Worm (Caenorhabditis elegans): ENCODE data around the gene F55A11.6.

The F55A11.6 gene

DNA sequence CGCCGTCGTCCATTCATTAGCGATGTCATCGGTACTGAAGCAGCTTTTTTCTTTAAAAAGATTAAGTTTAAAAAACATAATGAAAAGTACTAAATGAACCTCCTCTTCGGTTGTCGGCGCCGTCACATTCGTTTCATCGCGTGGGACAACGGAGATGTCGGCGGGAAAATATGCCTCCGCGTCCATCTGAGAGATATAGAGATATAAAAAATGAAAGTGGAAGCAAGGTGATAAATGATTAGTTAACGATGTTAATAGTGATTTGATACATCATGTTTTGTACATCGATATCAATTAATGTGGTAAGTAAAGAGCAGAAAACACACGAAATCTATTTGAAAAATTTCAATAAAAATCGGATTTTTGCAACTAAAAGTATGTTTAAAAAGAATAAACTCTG, 10.6 kb downstream of the F55A11.6 start, which contains the start of gene F55A11.7:
TSS of gene F55A11.7 (minus strand) at position 186 of the 400 bp plus-strand sequence.
- TF ChIP-seq hmbx-1 (tag; optimal IDR thresholded peaks at IDR 0.05) (no peak), ceh-13 (GFP tag; optimal IDR thresholded peaks at IDR 0.05) (no peak), ceh-36 (tag; optimal IDR thresholded peaks at IDR 0.05) (no peak), ets-7 (tag; optimal IDR thresholded peaks at IDR 0.05) (no peak), tra-4 (tag; optimal IDR thresholded peaks at IDR 0.05) (no peak), sea-1 (GFP tag; conservative IDR thresholded peaks at IDR 0.05) (no peak), tbx-37 (GFP tag; conservative IDR thresholded peaks at IDR 0.05) (no peak), F13C5.2 (tag; optimal IDR thresholded peaks at IDR 0.05) (no peak), B0310.2 (tag; optimal IDR thresholded peaks at IDR 0.05) (no peak)

DNA sequence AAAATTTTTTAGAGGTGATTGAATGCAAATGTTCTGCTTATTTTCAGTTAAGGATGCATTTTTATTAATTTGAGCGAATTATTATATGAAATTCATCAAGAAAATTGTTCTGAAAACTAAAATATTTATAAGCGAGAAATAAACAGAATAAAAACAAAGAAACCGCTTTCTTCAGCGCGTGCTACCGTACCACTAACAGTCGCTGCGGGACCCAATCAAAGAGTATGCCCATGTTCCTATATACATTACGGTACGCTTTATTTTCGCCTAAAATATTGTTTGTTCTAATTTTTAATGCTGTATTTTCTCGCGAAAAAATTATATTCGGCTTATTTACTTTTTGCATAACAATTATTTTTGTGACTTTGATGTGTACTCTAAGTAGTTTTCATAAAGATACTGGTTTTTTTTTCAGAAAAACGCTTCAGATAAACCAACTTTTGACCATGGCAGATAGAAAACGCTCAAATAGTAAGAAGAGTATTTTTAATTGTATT, 11.2 kb downstream of the F55A11.6 start, which contains the start of gene F55A11.8:
TSS of gene F55A11.8 (plus strand) at position 447 of the 497 bp plus-strand sequence.
- no peak for TF ChIP-seq ceh-36 (tag; optimal IDR thresholded peaks at IDR 0.05)
- no peak for TF ChIP-seq ets-7 (tag; optimal IDR thresholded peaks at IDR 0.05)
- no peak for TF ChIP-seq ama-1 (optimal IDR thresholded peaks at IDR 0.05)
- no peak for TF ChIP-seq ceh-13 (GFP tag; optimal IDR thresholded peaks at IDR 0.05)
- no peak for TF ChIP-seq B0310.2 (tag; optimal IDR thresholded peaks at IDR 0.05)
- TF ChIP-seq flt-1 (GFP tag; IDR thresholded peaks at IDR 0.05) = no peak
- TF ChIP-seq sea-1 (GFP tag; conservative IDR thresholded peaks at IDR 0.05) = no peak
- no peak for TF ChIP-seq pes-1 (GFP tag; IDR thresholded peaks at IDR 0.05)
- TF ChIP-seq F13C5.2 (tag; optimal IDR thresholded peaks at IDR 0.05) = no peak
- no peak for TF ChIP-seq hmg-4 (GFP tag; optimal IDR thresholded peaks at IDR 0.05)

ce11 chrV:11789474-11789873, 12.8 kb downstream of the F55A11.6 start, which contains the start of gene D2023.1:
TSS of gene D2023.1 (plus strand) at chrV:11789550.
- TF ChIP-seq ama-1 (optimal IDR thresholded peaks at IDR 0.05) (no peak), sea-1 (GFP tag; conservative IDR thresholded peaks at IDR 0.05) (no peak), hnd-1 (tag; optimal IDR thresholded peaks at IDR 0.05) (no peak), flt-1 (GFP tag; IDR thresholded peaks at IDR 0.05) (no peak), ceh-36 (tag; optimal IDR thresholded peaks at IDR 0.05) (no peak), ets-7 (tag; optimal IDR thresholded peaks at IDR 0.05) (no peak), hmg-4 (GFP tag; optimal IDR thresholded peaks at IDR 0.05) (no peak), B0310.2 (tag; optimal IDR thresholded peaks at IDR 0.05) (no peak), tbx-11 (GFP tag; IDR thresholded peaks at IDR 0.05) (no peak), scrt-1 (GFP tag; IDR thresholded peaks at IDR 0.05) (no peak)

DNA sequence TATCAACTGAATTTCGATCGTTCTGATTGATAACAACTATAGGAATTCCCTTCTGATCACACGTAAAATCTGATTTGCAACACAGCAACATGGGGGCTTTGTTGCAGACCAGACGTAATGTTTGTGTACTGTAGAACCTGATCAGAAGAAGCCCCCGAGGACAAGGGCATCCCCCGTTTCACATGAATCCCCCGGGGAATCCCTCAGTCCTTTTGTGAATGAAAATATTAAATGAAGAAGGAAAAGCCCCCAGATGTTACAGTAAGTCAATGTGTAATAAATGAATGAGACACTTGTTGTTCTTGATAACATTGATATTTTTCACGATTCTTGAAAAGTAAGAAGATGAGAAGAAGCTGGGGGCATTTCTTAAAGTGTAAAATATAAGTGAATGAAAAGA, 17.5 kb downstream of the F55A11.6 start:
- TF ChIP-seq flt-1 (GFP tag; IDR thresholded peaks at IDR 0.05) = no peak
- TF ChIP-seq tbx-37 (GFP tag; conservative IDR thresholded peaks at IDR 0.05) = no peak
- TF ChIP-seq hnd-1 (tag; optimal IDR thresholded peaks at IDR 0.05) = no peak
- TF ChIP-seq B0310.2 (tag; optimal IDR thresholded peaks at IDR 0.05) = no peak
- no peak for TF ChIP-seq hmg-4 (GFP tag; optimal IDR thresholded peaks at IDR 0.05)
- no peak for TF ChIP-seq ets-7 (tag; optimal IDR thresholded peaks at IDR 0.05)
- TF ChIP-seq ceh-13 (GFP tag; optimal IDR thresholded peaks at IDR 0.05) = no peak
- no peak for TF ChIP-seq hmbx-1 (tag; optimal IDR thresholded peaks at IDR 0.05)
- TF ChIP-seq ceh-36 (tag; optimal IDR thresholded peaks at IDR 0.05) = no peak
- TF ChIP-seq aly-1 (tag; optimal IDR thresholded peaks at IDR 0.05) = no peak
- no peak for TF ChIP-seq pes-1 (GFP tag; IDR thresholded peaks at IDR 0.05)
- no peak for TF ChIP-seq ama-1 (optimal IDR thresholded peaks at IDR 0.05)
- TF ChIP-seq tra-4 (tag; optimal IDR thresholded peaks at IDR 0.05) = no peak

DNA sequence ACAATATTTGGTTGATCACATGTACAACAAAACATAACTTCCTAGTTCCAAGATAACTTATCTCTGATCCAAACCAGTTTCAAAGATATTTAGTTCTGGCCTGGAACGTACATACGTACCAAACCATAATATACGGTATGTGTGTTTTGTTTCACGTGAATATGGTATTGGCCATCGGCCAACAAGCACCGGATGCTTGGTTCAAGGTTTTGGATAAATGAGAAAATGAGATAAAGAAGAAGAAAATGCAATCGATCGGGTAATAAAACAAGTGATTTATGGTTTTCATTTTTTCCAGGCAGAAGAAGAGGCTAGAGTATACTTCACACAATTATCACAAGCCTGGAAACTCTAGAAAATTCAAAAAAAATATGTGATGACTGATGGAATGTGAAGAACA, 18.7 kb downstream of the F55A11.6 start:
- TF ChIP-seq ceh-36 (tag; optimal IDR thresholded peaks at IDR 0.05) (no peak), aly-1 (tag; optimal IDR thresholded peaks at IDR 0.05) (no peak), hmbx-1 (tag; optimal IDR thresholded peaks at IDR 0.05) (no peak), tbx-11 (GFP tag; IDR thresholded peaks at IDR 0.05) (no peak), tra-4 (tag; optimal IDR thresholded peaks at IDR 0.05) (no peak), hmg-4 (GFP tag; optimal IDR thresholded peaks at IDR 0.05) (no peak), scrt-1 (GFP tag; IDR thresholded peaks at IDR 0.05) (no peak), B0310.2 (tag; optimal IDR thresholded peaks at IDR 0.05) (no peak), pes-1 (GFP tag; IDR thresholded peaks at IDR 0.05) (no peak), tbx-37 (GFP tag; conservative IDR thresholded peaks at IDR 0.05) (no peak), ets-7 (tag; optimal IDR thresholded peaks at IDR 0.05) (no peak), sea-1 (GFP tag; conservative IDR thresholded peaks at IDR 0.05) (no peak), flt-1 (GFP tag; IDR thresholded peaks at IDR 0.05) (no peak), F13C5.2 (tag; optimal IDR thresholded peaks at IDR 0.05) (no peak), ama-1 (optimal IDR thresholded peaks at IDR 0.05) (no peak), ceh-13 (GFP tag; optimal IDR thresholded peaks at IDR 0.05) (no peak), hnd-1 (tag; optimal IDR thresholded peaks at IDR 0.05) (no peak)

DNA sequence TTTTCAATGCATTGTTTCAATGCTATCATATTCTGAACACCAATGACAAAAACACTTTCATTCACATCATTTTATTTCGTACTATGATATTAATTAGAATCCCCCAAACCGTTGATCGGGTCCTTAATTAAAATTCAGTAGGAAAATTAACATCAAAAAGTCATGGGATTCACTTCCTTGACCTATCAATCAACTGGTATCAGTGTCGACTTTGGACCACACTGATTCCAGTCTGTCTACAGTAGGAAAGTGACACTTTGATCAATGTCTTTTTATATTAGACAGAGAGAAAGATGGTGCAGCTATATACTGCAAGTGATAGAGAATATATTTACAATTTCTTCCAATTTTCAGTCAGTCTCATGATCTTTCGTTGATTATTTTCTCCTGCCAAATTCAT, 19.7 kb downstream of the F55A11.6 start:
- TF ChIP-seq hmg-4 (GFP tag; optimal IDR thresholded peaks at IDR 0.05) (no peak), aly-1 (tag; optimal IDR thresholded peaks at IDR 0.05) (no peak), scrt-1 (GFP tag; IDR thresholded peaks at IDR 0.05) (no peak), F13C5.2 (tag; optimal IDR thresholded peaks at IDR 0.05) (no peak), hmbx-1 (tag; optimal IDR thresholded peaks at IDR 0.05) (no peak), sea-1 (GFP tag; conservative IDR thresholded peaks at IDR 0.05) (no peak), ets-7 (tag; optimal IDR thresholded peaks at IDR 0.05) (no peak), tbx-11 (GFP tag; IDR thresholded peaks at IDR 0.05) (no peak), tbx-37 (GFP tag; conservative IDR thresholded peaks at IDR 0.05) (no peak), ama-1 (optimal IDR thresholded peaks at IDR 0.05) (no peak), ceh-13 (GFP tag; optimal IDR thresholded peaks at IDR 0.05) (no peak), ceh-36 (tag; optimal IDR thresholded peaks at IDR 0.05) (no peak), tra-4 (tag; optimal IDR thresholded peaks at IDR 0.05) (no peak), B0310.2 (tag; optimal IDR thresholded peaks at IDR 0.05) (no peak), hnd-1 (tag; optimal IDR thresholded peaks at IDR 0.05) (no peak), pes-1 (GFP tag; IDR thresholded peaks at IDR 0.05) (no peak), flt-1 (GFP tag; IDR thresholded peaks at IDR 0.05) (no peak)

DNA sequence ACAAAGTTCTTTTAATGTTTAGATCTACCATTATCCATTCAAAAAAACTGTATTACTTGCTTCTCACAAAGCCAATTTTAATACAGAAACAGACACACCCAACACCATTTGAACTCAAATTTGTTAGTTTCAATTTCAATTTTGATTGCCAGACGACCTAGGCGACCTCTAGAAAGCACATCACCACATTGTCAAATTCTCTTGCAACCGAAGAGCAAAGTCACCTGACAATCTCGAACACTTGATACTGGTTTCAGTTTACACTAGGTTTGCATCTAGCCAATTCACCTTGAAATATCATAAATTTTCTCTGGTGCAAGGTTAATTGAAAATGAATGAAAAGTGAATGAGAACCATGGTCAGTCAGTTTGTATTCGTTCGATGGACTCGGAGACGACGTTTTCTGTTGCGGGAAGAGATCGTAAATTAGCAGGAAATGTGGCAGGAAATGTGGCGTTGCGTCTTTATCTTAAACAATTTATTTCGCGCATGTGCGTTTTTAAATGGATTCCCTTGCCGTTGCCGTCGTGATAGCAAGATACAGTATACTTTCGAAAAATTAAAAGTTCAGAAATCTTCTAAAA, 20.7 kb downstream of the F55A11.6 start:
- TF ChIP-seq ceh-36 (tag; optimal IDR thresholded peaks at IDR 0.05) (no peak), hmg-4 (GFP tag; optimal IDR thresholded peaks at IDR 0.05) (no peak), flt-1 (GFP tag; IDR thresholded peaks at IDR 0.05) (no peak), aly-1 (tag; optimal IDR thresholded peaks at IDR 0.05) (no peak), hmbx-1 (tag; optimal IDR thresholded peaks at IDR 0.05) (no peak), pes-1 (GFP tag; IDR thresholded peaks at IDR 0.05) (no peak), F13C5.2 (tag; optimal IDR thresholded peaks at IDR 0.05) (no peak), B0310.2 (tag; optimal IDR thresholded peaks at IDR 0.05) (no peak), sea-1 (GFP tag; conservative IDR thresholded peaks at IDR 0.05) (no peak), ceh-13 (GFP tag; optimal IDR thresholded peaks at IDR 0.05) (no peak), scrt-1 (GFP tag; IDR thresholded peaks at IDR 0.05) (no peak), ama-1 (optimal IDR thresholded peaks at IDR 0.05) (no peak)

All from whole organism, early embryonic.